Worm (Caenorhabditis elegans) whole organism, L4/young adult: ENCODE results near the gene aipr-1.
"Not testable (repeated sequence)": the region's sequence is repeated elsewhere in the genome, so short reads cannot be mapped to it uniquely, and the experiment has no call there.

ENCODE experiments used
- W03F9.2 ChIP-seq: fragments of 150-350 bp; optimal IDR thresholded peaks from 2 replicates; lab custom pipeline; 2014; ENCODE audit warnings: missing biosample characterization, missing genetic modification characterization
- dao-5 ChIP-seq: sonication (generic microtip); optimal IDR thresholded peaks from 2 replicates; lab custom pipeline; 2016; ENCODE audit warnings: missing genotype, missing genetic modification characterization, moderate library complexity, missing compliant biosample characterization
- him-1 ChIP-seq: sonication (generic microtip); optimal IDR thresholded peaks from 2 replicates; lab custom pipeline; 2016; ENCODE audit warnings: missing genotype, missing genetic modification reagents, missing genetic modification characterization, missing compliant biosample characterization

Gene aipr-1

DNA sequence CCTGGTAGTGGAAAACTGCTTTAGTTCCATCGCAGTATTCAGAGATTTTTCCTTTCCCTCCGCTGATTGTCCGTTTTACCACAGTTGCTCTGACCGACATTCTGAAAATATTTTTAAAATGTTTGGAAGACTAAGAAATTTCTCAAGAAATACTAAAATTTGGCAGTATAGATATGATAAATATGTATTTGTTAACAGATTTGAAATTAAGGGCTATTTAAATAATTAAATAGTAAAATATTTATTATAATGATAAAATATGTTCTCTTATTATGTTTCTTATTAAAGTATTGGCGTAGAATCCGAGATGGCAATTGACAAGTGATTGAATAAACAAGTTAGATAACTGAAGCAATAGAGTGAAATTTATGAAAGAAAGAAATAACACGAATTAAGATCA, at the start of gene aipr-1:
Gene aipr-1, minus strand, starts transcription at position 101 of the 400 bp plus-strand sequence.
- TF ChIP-seq him-1 (tag; lab: Kevin White, UChicago), result no peak

DNA sequence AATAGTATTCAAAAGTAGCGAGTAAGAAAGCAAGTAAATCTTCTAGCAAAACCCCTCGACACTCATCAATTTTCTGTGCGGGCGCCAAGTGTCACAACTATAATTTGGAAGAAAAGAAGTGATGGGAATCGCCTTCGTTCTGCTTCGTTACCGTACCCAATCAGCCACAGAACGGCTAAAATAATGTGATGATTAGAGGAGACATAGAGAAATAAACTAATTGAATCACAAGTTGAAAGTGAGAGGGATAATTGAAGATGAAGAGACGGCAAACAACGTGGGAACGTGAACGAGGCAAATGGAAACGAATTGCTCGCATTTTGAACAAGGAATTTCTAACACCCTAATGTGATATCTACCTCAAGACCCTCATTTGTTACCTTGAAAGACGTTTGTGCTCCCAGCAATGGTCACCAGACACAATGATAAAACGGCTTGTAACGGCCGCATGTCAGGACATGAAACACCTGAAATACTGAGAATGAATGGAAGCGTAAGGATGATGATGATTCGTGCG, 48.7 kb upstream of the aipr-1 start, which contains the start of gene T19D12.6:
Gene T19D12.6, minus strand, starts transcription at position 467 of the 517 bp plus-strand sequence.
- TF ChIP-seq dao-5 (tag; lab: Kevin White, UChicago), result no peak
- no peak for TF ChIP-seq him-1 (tag; lab: Kevin White, UChicago)
- no peak for TF ChIP-seq W03F9.2 (tag; lab: Kevin White, UChicago)

DNA sequence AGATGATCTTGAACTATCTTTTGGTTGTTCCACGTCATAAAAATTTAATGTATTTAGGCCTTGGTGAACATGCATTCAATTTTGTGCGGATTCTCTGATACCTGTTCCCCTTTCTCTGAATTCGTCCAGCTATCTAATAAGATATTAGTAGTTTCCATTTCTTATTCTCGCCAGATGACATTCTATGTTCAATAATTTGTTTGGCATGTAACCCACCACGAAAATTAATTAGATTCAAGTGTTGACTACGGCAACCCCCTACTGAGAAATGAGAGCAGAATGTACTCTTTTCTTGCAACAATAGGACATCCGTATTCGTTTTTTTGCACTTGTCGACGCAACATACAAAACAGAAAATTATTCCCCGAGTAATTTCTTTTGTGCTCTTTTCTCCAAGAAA, 48.1 kb upstream of the aipr-1 start:
- TF ChIP-seq W03F9.2 (tag; lab: Kevin White, UChicago) (no peak), him-1 (tag; lab: Kevin White, UChicago) (no peak), dao-5 (tag; lab: Kevin White, UChicago) (no peak)

DNA sequence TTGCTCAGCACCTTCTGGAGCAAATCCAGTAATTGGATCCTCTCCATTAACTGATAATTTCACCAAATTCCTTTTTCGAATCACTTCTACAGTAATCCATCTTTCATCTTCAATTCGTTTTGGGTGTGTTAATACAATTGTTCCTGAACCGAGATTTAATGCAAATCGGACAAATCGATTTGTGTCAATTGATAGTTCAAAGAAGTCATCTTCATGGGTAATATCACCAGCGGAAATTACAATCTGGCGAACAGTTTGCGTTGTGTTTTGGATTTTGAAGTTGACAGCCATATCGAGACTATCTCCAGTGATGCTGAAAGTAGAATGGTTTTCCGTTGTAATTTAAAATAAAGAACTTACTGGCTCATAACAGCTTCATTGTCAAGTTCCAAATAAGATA, 43.8 kb upstream of the aipr-1 start:
- TF ChIP-seq dao-5 (tag; lab: Kevin White, UChicago), result no peak
- no peak for TF ChIP-seq W03F9.2 (tag; lab: Kevin White, UChicago)
- no peak for TF ChIP-seq him-1 (tag; lab: Kevin White, UChicago)

DNA sequence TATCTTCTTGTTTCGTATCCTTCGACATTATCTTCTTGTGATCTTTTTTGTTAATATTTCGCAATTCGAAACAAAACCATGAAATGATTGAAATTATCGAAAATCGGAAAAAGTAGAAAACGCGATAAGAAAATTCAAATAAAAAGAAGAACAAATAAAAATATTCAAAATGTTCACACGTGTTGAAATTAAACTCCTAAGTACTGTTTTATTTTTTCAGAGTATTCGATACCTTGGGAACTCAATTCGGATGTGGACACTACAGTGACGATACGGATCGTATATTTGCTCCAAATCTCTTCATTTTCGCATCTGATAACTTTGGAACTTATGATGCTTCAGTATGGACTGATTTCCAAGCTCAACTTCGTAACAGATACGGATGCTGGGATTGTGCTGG, 42.1 kb upstream of the aipr-1 start, which contains the start of gene T19D12.5:
Gene T19D12.5, minus strand, starts transcription at position 101 of the 400 bp plus-strand sequence.
- TF ChIP-seq him-1 (tag; lab: Kevin White, UChicago), result no peak
- no peak for TF ChIP-seq dao-5 (tag; lab: Kevin White, UChicago)
- no peak for TF ChIP-seq W03F9.2 (tag; lab: Kevin White, UChicago)

DNA sequence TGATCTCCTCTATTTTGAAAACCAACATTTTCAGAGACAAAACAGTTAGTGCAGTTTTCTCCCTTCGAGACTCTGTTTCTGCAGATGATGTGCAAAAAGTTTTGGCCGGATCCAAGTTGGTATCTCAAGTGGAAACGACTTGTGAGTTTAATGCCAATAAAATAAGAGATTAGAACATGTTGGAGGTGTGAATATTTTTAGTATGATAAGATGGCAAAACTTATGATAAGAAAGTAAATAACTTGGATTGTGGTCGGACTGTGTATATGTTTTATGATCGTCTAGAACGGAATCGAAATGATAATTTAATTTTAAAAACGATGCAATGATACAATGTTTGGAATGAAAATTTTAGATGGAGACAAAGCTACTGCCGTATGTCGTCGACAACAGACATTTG, 37.9 kb upstream of the aipr-1 start:
- TF ChIP-seq dao-5 (tag; lab: Kevin White, UChicago) (no peak), him-1 (tag; lab: Kevin White, UChicago) (no peak), W03F9.2 (tag; lab: Kevin White, UChicago) (no peak)

DNA sequence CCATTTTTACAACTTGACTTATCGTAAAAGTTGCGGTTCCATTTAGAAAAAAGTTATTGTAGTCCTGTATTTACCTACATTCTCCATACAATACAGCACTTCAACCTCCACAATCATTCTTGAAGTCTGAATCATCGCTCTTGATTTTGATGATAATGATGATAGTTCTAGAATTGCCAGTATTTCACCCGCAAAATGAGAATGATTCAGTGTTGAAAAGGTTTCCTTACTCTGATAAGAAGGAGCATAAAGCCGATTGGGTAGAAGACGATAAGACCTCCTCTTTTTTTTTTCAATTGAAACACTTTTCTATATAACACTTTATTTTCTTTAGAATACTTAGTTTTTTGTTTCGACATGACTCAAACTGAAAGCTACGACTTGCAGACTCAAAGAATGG, 36.8 kb upstream of the aipr-1 start, which contains the start of gene T19D12.4:
Gene T19D12.4, plus strand, starts transcription at position 295 of the 400 bp plus-strand sequence.
- TF ChIP-seq W03F9.2 (tag; lab: Kevin White, UChicago), result no peak
- no peak for TF ChIP-seq dao-5 (tag; lab: Kevin White, UChicago)
- TF ChIP-seq him-1 (tag; lab: Kevin White, UChicago), result no peak

DNA sequence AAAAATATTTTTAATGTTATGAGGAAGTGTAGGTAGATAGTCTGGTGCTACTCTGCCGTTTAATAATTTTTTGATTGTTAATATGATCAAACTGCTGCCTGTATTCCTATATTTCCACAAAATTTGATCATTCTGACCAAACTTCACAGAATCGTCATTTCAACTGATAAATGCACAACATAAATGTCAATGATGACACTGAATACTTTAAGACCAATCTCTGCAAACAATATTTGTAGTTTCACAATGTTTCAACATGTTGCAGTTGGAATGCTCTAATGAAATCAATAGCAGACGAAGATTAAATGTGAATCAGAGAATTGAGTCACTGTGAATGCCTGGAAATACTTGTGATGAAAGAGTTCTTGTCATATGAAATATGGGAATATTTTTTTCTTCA, 35.7 kb upstream of the aipr-1 start:
- no peak for TF ChIP-seq dao-5 (tag; lab: Kevin White, UChicago)
- no peak for TF ChIP-seq him-1 (tag; lab: Kevin White, UChicago)
- TF ChIP-seq W03F9.2 (tag; lab: Kevin White, UChicago), result no peak

DNA sequence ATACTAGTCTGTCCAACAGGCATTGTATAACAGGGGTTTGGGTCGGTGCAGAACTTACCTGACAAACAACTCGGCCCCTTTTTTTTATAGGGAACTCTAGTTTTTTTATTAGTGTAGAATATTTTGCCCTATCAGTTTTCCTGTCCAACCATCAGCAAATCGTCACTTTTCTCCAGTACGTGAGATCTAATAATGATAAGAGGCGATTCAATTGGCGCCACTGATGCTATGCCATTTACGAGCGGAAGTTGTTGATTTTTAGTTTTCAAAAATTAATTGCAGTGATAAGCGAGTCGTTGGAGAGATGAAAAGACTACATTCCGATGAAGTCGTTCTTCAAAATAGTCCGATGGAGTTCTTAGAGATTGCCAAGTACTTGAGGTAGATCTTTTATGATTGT, 34.3 kb upstream of the aipr-1 start:
- TF ChIP-seq W03F9.2 (tag; lab: Kevin White, UChicago), result no peak
- no peak for TF ChIP-seq dao-5 (tag; lab: Kevin White, UChicago)

DNA sequence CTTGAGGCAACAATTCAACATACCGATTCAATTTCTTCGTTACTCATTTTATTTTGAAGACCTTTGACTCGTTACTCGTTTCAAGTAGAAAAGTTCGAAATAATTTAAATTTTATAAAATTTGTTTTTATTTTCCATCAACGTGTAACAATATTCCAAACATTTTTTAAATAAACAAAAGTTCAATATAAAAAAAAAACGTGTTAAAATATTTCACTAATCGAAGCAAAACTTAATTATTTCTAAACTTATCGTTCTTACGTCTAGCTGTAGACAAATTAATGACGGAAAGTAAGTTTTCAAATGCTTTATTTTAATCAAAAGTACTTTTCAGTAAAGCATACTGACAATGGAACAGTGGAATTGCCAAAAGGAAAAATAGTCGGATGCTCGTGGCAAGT, 33.1 kb upstream of the aipr-1 start, which contains the start of the genes F54H5.5 and F54H5.2:
Gene F54H5.5, minus strand, starts transcription at position 101 of the 400 bp plus-strand sequence.
Gene F54H5.2, plus strand, starts transcription at position 303 of the 400 bp plus-strand sequence.
- not testable (repeated sequence) for TF ChIP-seq dao-5, him-1, W03F9.2 (tag; lab: Kevin White, UChicago)

DNA sequence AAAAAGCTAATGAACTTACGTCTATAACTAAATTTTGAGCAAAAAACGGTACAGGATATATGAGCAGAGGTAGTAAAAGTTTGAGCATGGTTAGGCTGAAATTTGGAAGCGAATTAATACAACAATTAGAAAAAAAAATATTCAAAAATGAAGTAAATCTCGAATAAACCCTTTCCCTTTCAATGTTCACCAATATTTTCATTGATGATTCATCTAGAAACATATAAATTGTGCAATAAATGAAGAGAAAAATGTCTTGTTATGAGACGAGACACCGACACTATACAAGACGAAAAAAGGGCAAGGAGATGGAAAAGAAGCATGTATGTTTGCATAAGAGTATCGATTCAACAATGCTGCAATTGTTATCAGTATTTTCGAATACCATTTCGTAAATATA, 31.3 kb upstream of the aipr-1 start, which contains the start of gene F54H5.14:
Gene F54H5.14, minus strand, starts transcription at position 101 of the 400 bp plus-strand sequence.
- no peak for TF ChIP-seq W03F9.2 (tag; lab: Kevin White, UChicago)
- no peak for TF ChIP-seq dao-5 (tag; lab: Kevin White, UChicago)
- TF ChIP-seq him-1 (tag; lab: Kevin White, UChicago), result no peak

DNA sequence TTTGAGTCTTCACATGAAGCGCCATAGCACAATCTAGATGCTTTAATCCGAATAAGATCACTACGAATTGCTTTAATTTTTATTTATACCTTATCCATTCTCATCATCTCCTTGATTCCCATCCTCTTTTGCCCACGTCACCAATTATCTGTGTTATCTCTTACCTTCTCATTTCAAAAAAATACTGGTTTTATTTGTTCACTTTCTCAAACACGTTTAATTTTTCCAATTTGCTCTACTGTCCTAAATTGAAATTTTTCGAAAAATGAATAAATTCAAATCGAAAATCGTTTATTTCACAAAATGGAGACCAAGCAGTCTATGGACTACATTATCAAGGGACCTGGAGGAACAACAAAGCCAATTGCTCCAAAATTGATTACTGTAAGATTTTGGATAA, 27.8 kb upstream of the aipr-1 start, which contains the start of gene F54H5.3:
Gene F54H5.3, plus strand, starts transcription at position 301 of the 400 bp plus-strand sequence.
- TF ChIP-seq W03F9.2 (tag; lab: Kevin White, UChicago) (no peak), dao-5 (tag; lab: Kevin White, UChicago) (no peak), him-1 (tag; lab: Kevin White, UChicago) (no peak)

DNA sequence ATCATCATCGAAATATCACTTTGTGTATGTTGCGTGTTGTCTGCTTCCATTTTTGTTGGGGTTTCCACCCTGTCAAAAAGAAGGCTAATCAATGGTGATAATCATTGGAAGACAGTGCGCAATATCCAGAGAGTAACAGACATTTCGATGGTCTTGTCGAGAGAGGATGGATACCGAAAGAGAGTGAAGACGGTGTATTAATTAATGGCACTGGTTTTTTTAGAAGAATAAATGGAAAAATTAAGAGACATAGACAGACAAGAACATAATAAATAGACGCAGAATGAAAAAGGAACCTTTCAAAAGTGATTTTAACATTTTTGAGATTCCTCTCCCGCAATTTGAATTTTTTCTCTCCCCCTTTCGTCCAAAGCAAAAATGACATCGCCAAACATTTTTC, 25.0 kb upstream of the aipr-1 start:
- TF ChIP-seq dao-5 (tag; lab: Kevin White, UChicago) (no peak), W03F9.2 (tag; lab: Kevin White, UChicago) (no peak), him-1 (tag; lab: Kevin White, UChicago) (no peak)

DNA sequence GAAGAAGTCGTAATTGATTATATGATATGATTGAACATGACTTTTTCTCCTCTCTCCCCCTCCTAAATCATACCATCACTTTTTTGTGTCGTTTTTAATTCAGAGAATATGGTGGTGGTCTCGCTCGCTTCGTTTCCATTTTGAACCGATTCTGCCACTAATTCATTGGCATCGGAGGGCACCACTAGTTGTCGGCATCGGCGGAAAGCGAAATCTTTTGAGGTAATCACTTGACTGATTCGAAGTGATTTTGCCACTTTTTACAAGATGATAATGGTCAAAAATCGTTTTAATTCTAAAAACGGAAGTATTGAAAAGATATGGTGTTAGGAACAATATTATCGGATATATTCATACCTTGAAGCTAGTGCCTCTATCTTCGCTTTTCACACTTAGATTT, 22.7 kb upstream of the aipr-1 start, which contains the start of gene klf-3:
Gene klf-3, plus strand, starts transcription at position 109 of the 400 bp plus-strand sequence.
- no peak for TF ChIP-seq dao-5 (tag; lab: Kevin White, UChicago)
- no peak for TF ChIP-seq him-1 (tag; lab: Kevin White, UChicago)
- no peak for TF ChIP-seq W03F9.2 (tag; lab: Kevin White, UChicago)
